Worm (Caenorhabditis elegans) whole organism, L4 larva: ENCODE measurements around the gene F26D11.2.

ENCODE experiments used
- D1046.2 ChIP-seq: fragments of 200-800 bp; sonication (Bioruptor generic); IDR thresholded peaks from 2 replicates; pipeline ENCODE4 v1.3.6; 2022; ENCODE audit warnings: missing genetic modification characterization, missing compliant biosample characterization
- F26F4.8 ChIP-seq: fragments of 200-800 bp; sonication (Bioruptor generic); conservative IDR thresholded peaks from 2 replicates; pipeline ENCODE4 v1.3.6; 2022; ENCODE audit warnings: missing genetic modification characterization, missing compliant biosample characterization
- F44E2.7 ChIP-seq: fragments of 200-800 bp; sonication (Bioruptor generic); IDR thresholded peaks from 2 replicates; pipeline ENCODE4 v2.1.2; 2022; ENCODE audit warnings: missing genetic modification characterization, missing compliant biosample characterization
- T26A8.4 ChIP-seq: fragments of 200-800 bp; sonication (Bioruptor generic); IDR thresholded peaks from 2 replicates; pipeline ENCODE4 v1.3.6; 2022; ENCODE audit warnings: missing genetic modification characterization, missing compliant biosample characterization
- ZK546.5 ChIP-seq, 2 experiments: sonication (generic microtip); optimal IDR thresholded peaks; 2 replicates each; lab custom pipeline; 2017; ENCODE audit warnings: missing biosample characterization in 2 of 2, missing genetic modification characterization in 2 of 2
- aha-1 ChIP-seq: fragments of 150-350 bp; peaks from one replicate; lab custom pipeline; 2014; ENCODE audit warnings: missing biosample characterization, missing genetic modification characterization
- aly-2 ChIP-seq: sonication (generic microtip); optimal IDR thresholded peaks from 2 replicates; lab custom pipeline; 2018; ENCODE audit warnings: missing biosample characterization, missing genetic modification characterization
- attf-4 ChIP-seq: sonication (generic microtip); optimal IDR thresholded peaks from 3 replicates; lab custom pipeline; 2017; ENCODE audit warnings: missing biosample characterization, missing genetic modification characterization
- ceh-62 ChIP-seq: sonication (generic microtip); optimal IDR thresholded peaks from 2 replicates; lab custom pipeline; 2017; ENCODE audit warnings: missing biosample characterization, missing genetic modification characterization
- daf-12 ChIP-seq: fragments of 150-350 bp; optimal IDR thresholded peaks from 2 replicates; lab custom pipeline; 2014; ENCODE audit warnings: missing biosample characterization, missing genetic modification reagents, missing genetic modification characterization
- daf-16 ChIP-seq, 3 experiments: sonication (generic microtip); optimal IDR thresholded peaks; 2 replicates each; lab custom pipeline; 2016 to 2017; ENCODE audit warnings: missing genetic modification characterization in 3 of 3, missing genetic modification reagents in 3 of 3, mild to moderate bottlenecking in 2 of 3, missing compliant biosample characterization in 2 of 3, missing biosample characterization in 1 of 3, moderate library complexity in 1 of 3
- dpl-1 ChIP-seq: fragments of 150-350 bp; optimal IDR thresholded peaks from 2 replicates; lab custom pipeline; 2014; ENCODE audit warnings: missing biosample characterization, missing genetic modification reagents, missing genetic modification characterization
- duxl-1 ChIP-seq: sonication (generic microtip); optimal IDR thresholded peaks from 2 replicates; lab custom pipeline; 2016; ENCODE audit warnings: mild to moderate bottlenecking, missing genetic modification characterization, moderate library complexity, missing compliant biosample characterization; ENCODE audit not compliant: poor library complexity
- dve-1 ChIP-seq: sonication (generic microtip); optimal IDR thresholded peaks from 2 replicates; lab custom pipeline; 2017; ENCODE audit warnings: antibody characterized with exemption, mild to moderate bottlenecking, missing genetic modification characterization, missing compliant biosample characterization; ENCODE audit not compliant: insufficient read depth
- hlh-11 ChIP-seq: fragments of 200-800 bp; sonication (Bioruptor generic); optimal IDR thresholded peaks from 2 replicates; lab custom pipeline; 2018; ENCODE audit warnings: mild to moderate bottlenecking, missing genetic modification characterization, missing compliant biosample characterization
- hlh-30 ChIP-seq: sonication (generic microtip); optimal IDR thresholded peaks from 2 replicates; lab custom pipeline; 2017; ENCODE audit warnings: antibody characterized with exemption, mild to moderate bottlenecking, missing genetic modification characterization, missing compliant biosample characterization; ENCODE audit not compliant: insufficient read depth
- lin-1 ChIP-seq: fragments of 200-800 bp; sonication (Bioruptor generic); IDR thresholded peaks from 2 replicates; pipeline ENCODE4 v1.3.6; 2022; ENCODE audit warnings: missing genetic modification reagents, missing genetic modification characterization, missing compliant biosample characterization
- lin-13 ChIP-seq: fragments of 150-350 bp; optimal IDR thresholded peaks from 2 replicates; lab custom pipeline; 2014; ENCODE audit warnings: missing biosample characterization, missing genetic modification reagents, missing genetic modification characterization
- lin-29 ChIP-seq: fragments of 200-800 bp; sonication (Bioruptor generic); IDR thresholded peaks from 2 replicates; pipeline ENCODE4 v1.3.6; 2022; ENCODE audit warnings: missing genetic modification reagents, missing genetic modification characterization, missing compliant biosample characterization
- lsy-2 ChIP-seq, 2 experiments: fragments of 150-350 bp in 1 of 2; sonication (generic microtip) in 1 of 2; optimal IDR thresholded peaks; 2 replicates each; lab custom pipeline; 2014 to 2017; ENCODE audit warnings: missing biosample characterization in 2 of 2, missing genetic modification characterization in 2 of 2
- madf-5 ChIP-seq, 2 experiments: fragments of 200-800 bp; sonication (Bioruptor generic); IDR thresholded peaks; 2 replicates each; pipeline ENCODE4 v1.3.6; 2022; ENCODE audit warnings: missing compliant biosample characterization in 2 of 2, missing genetic modification characterization in 2 of 2
- mep-1 ChIP-seq: fragments of 150-350 bp; sonication (generic microtip); optimal IDR thresholded peaks from 3 replicates; lab custom pipeline; 2014; ENCODE audit warnings: missing biosample characterization, missing genetic modification characterization
- mes-2 ChIP-seq: sonication (generic microtip); optimal IDR thresholded peaks from 2 replicates; lab custom pipeline; 2016; ENCODE audit warnings: missing genotype, mild to moderate bottlenecking, missing genetic modification characterization, missing compliant biosample characterization; ENCODE audit not compliant: poor library complexity, severe bottlenecking
- mxl-3 ChIP-seq: fragments of 200-800 bp; sonication (Bioruptor generic); optimal IDR thresholded peaks from 2 replicates; lab custom pipeline; 2018; ENCODE audit warnings: mild to moderate bottlenecking, missing genetic modification characterization, missing compliant biosample characterization
- nhr-28 ChIP-seq: fragments of 150-350 bp; optimal IDR thresholded peaks from 2 replicates; lab custom pipeline; 2014; ENCODE audit warnings: missing biosample characterization, missing genetic modification characterization
- nhr-42 ChIP-seq: fragments of 200-800 bp; sonication (Bioruptor generic); IDR thresholded peaks from 2 replicates; pipeline ENCODE4 v1.3.6; 2022; ENCODE audit warnings: missing genetic modification characterization, missing compliant biosample characterization
- nhr-76 ChIP-seq: fragments of 150-350 bp; optimal IDR thresholded peaks from 2 replicates; lab custom pipeline; 2014; ENCODE audit warnings: missing biosample characterization, missing genetic modification characterization
- nhr-77 ChIP-seq: fragments of 150-350 bp; optimal IDR thresholded peaks from 2 replicates; lab custom pipeline; 2014; ENCODE audit warnings: missing biosample characterization, missing genetic modification characterization
- pha-4 ChIP-seq, 2 experiments: fragments of 150-350 bp in 1 of 2; fragments of 200-800 bp in 1 of 2; sonication (Bioruptor generic) in 1 of 2; IDR thresholded peaks in 1 of 2; optimal IDR thresholded peaks in 1 of 2; 2 replicates each; pipeline versions ENCODE4 v1.3.6 to Lab custom; 2014 to 2022; ENCODE audit warnings: missing genetic modification characterization in 2 of 2, missing genetic modification reagents in 2 of 2, missing biosample characterization in 1 of 2, missing compliant biosample characterization in 1 of 2
- set-16 ChIP-seq: fragments of 200-800 bp; sonication (Bioruptor generic); IDR thresholded peaks from 2 replicates; pipeline ENCODE4 v1.3.6; 2022; ENCODE audit warnings: missing genetic modification reagents, missing genetic modification characterization, missing compliant biosample characterization
- skn-1 ChIP-seq: fragments of 150-350 bp; optimal IDR thresholded peaks from 2 replicates; lab custom pipeline; 2014; ENCODE audit warnings: missing biosample characterization, missing genetic modification characterization
- spr-1 ChIP-seq: sonication (generic microtip); optimal IDR thresholded peaks from 2 replicates; lab custom pipeline; 2016; ENCODE audit warnings: mild to moderate bottlenecking, missing genetic modification characterization, missing compliant biosample characterization
- tag-97 ChIP-seq: fragments of 200-800 bp; sonication (Bioruptor generic); IDR thresholded peaks from 2 replicates; pipeline ENCODE4 v1.3.6; 2022; ENCODE audit warnings: missing genetic modification characterization, missing compliant biosample characterization
- unc-130 ChIP-seq: sonication (generic microtip); optimal IDR thresholded peaks from 2 replicates; lab custom pipeline; 2016; ENCODE audit warnings: missing genetic modification reagents, missing genetic modification characterization, missing compliant biosample characterization
- unc-39 ChIP-seq: sonication (generic microtip); optimal IDR thresholded peaks from 2 replicates; lab custom pipeline; 2017; ENCODE audit warnings: missing biosample characterization, missing genetic modification characterization
- unc-62 ChIP-seq, 3 experiments: fragments of 150-350 bp in 1 of 3; sonication (generic microtip); optimal IDR thresholded peaks in 2 of 3; peaks in 1 of 3; 1 replicate in 1 of 3; 2 replicates in 2 of 3; lab custom pipeline; 2014 to 2017; ENCODE audit warnings: missing biosample characterization in 3 of 3, missing genetic modification characterization in 3 of 3, missing genetic modification reagents in 3 of 3, missing genotype in 1 of 3
- zip-11 ChIP-seq: fragments of 200-800 bp; sonication (Bioruptor generic); IDR thresholded peaks from 2 replicates; pipeline ENCODE4 v1.3.6; 2022; ENCODE audit warnings: missing genetic modification characterization, missing compliant biosample characterization
- ztf-11 ChIP-seq: fragments of 150-350 bp; optimal IDR thresholded peaks from 2 replicates; lab custom pipeline; 2014; ENCODE audit warnings: missing biosample characterization, missing genetic modification characterization

The F26D11.2 gene

DNA sequence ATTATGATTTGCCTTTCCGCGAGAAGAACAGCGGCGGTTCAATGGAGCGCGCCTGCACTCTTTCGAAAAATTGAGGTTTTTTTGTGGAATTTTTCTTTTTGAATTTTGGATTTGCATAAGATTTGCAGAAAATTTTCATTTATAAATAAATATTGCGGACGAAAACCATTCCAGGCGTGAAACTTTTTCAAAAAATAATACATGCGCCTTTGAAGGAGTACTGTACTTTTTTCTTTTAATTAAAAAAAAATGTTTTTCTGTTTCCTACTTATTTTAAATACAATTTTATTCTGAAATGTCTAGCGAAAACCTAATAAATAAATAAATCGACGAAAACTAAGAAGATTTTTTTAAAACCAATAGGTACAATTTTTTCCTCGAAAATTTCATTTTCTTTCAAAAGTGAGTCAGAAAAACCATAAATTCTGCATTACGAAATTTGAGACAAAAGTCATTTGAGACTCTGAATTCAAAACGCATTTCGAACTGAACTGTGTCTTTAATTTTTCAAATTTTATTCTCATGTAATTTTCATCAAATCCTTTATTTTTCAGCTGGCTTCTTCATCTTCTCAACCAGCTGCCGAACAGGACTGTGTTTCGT is 22.0 kb downstream of the F26D11.2 start, which contains the start of gene F26D11.1:
F26D11.1 (plus strand) TSS at position 553 of the 603 bp plus-strand sequence.
- TF ChIP-seq ZK546.5 (tag; optimal IDR thresholded peaks at IDR 0.05; lab: Kevin White, UChicago) (no peak), aly-2 (no peak), ztf-11 (tag; lab: Kevin White, UChicago) (no peak), F44E2.7 (GFP tag; lab: Robert Waterston, UW) (no peak), duxl-1 (tag; lab: Kevin White, UChicago) (no peak), D1046.2 (GFP tag; lab: Robert Waterston, UW) (no peak), aha-1 (tag; lab: Kevin White, UChicago) (no peak), unc-39 (tag; lab: Kevin White, UChicago) (no peak), spr-1 (tag; lab: Kevin White, UChicago) (no peak), lin-1 (GFP tag; lab: Robert Waterston, UW) (no peak), set-16 (GFP tag; lab: Robert Waterston, UW) (no peak), F26F4.8 (GFP tag; lab: Robert Waterston, UW) (no peak), nhr-76 (tag; lab: Kevin White, UChicago) (no peak), zip-11 (GFP tag; lab: Robert Waterston, UW) (no peak), tag-97 (GFP tag; lab: Robert Waterston, UW) (no peak), lin-13 (no peak), nhr-42 (GFP tag; lab: Robert Waterston, UW) (no peak), ceh-62 (tag; lab: Kevin White, UChicago) (no peak), unc-130 (GFP tag; lab: Kevin White, UChicago) (no peak), daf-12 (tag; lab: Kevin White, UChicago) (no peak)

- TF ChIP-seq madf-5 (GFP tag; IDR thresholded peaks at IDR 0.05; lab: Robert Waterston, UW) (no peak), lsy-2 (tag; optimal IDR thresholded peaks at IDR 0.05; lab: Kevin White, UChicago) (peak; percentile 39 to 96), pha-4 (GFP tag; IDR thresholded peaks at IDR 0.05; lab: Robert Waterston, UW) (no peak), pha-4 (tag; optimal IDR thresholded peaks at IDR 0.05; lab: Kevin White, UChicago) (peak; percentile 92), lin-29 (GFP tag; lab: Robert Waterston, UW) (no peak), dpl-1 (GFP tag; lab: Kevin White, UChicago) (peak; percentile 21), nhr-28 (tag; lab: Kevin White, UChicago) (peak; percentile 40), mxl-3 (GFP tag; lab: Kevin White, UChicago) (peak; percentile 11), dve-1 (tag; lab: Kevin White, UChicago) (peak; percentile 57), ztf-11 (tag; lab: Kevin White, UChicago) (no peak), hlh-30 (tag; lab: Kevin White, UChicago) (peak; percentile 95), attf-4 (tag; lab: Kevin White, UChicago) (no peak), daf-16 (GFP tag; optimal IDR thresholded peaks at IDR 0.05; lab: Kevin White, UChicago) (no peak), daf-16 (tag; optimal IDR thresholded peaks at IDR 0.05; lab: Kevin White, UChicago) (peak; percentile 56), nhr-77 (tag; lab: Kevin White, UChicago) (peak; percentile 50), hlh-11 (tag; lab: Kevin White, UChicago) (peak; percentile 45), mep-1 (tag; lab: Kevin White, UChicago) (peak; percentile 41), unc-62 (GFP tag; optimal IDR thresholded peaks at IDR 0.05 in 1 of 2; lab: Kevin White, UChicago) (no peak), unc-62 (tag; optimal IDR thresholded peaks at IDR 0.05; lab: Kevin White, UChicago) (no peak), skn-1 (tag; lab: Kevin White, UChicago) (no peak), T26A8.4 (GFP tag; lab: Robert Waterston, UW) (no peak), mes-2 (tag; lab: Kevin White, UChicago) (peak; percentile 46)
Measured at ce11 chrV:7983381-7984052, 24.4 kb downstream of the F26D11.2 start, which contains the start of the genes natb-1 and abhd-12. Gene natb-1 (minus strand): TSS chrV:7983431. Gene abhd-12 (plus strand): TSS chrV:7983879.
